Worm (Caenorhabditis elegans) whole organism, L2 larva: ENCODE results near the gene ZK632.12.
A peak's percentile ranks its signal among the peaks of the same experiment; 100 is the strongest.

Source experiments
- C34F6.9 ChIP-seq: fragments of 150-350 bp; optimal IDR thresholded peaks from 2 replicates; lab custom pipeline; 2014; ENCODE audit warnings: missing biosample characterization, missing genetic modification characterization
- F13H6.1 ChIP-seq: sonication (generic microtip); optimal IDR thresholded peaks from 2 replicates; lab custom pipeline; 2016; ENCODE audit warnings: missing genetic modification characterization, missing compliant biosample characterization
- R02D3.7 ChIP-seq: fragments of 150-350 bp; optimal IDR thresholded peaks from 2 replicates; lab custom pipeline; 2014; ENCODE audit warnings: missing biosample characterization, missing genetic modification characterization
- ZK546.5 ChIP-seq: sonication (generic microtip); optimal IDR thresholded peaks from 2 replicates; lab custom pipeline; 2017; ENCODE audit warnings: missing biosample characterization, missing genetic modification characterization
- alr-1 ChIP-seq: fragments of 150-350 bp; optimal IDR thresholded peaks from 2 replicates; lab custom pipeline; 2014; ENCODE audit warnings: missing biosample characterization, missing genetic modification characterization
- ama-1 ChIP-seq: fragments of 150-350 bp; optimal IDR thresholded peaks from 2 replicates; lab custom pipeline; 2018; ENCODE audit warnings: inconsistent platforms
- crh-2 ChIP-seq: sonication (generic microtip); optimal IDR thresholded peaks from 2 replicates; lab custom pipeline; 2017; ENCODE audit warnings: missing biosample characterization, missing genetic modification characterization
- fos-1 ChIP-seq: fragments of 150-350 bp; optimal IDR thresholded peaks from 2 replicates; lab custom pipeline; 2014; ENCODE audit warnings: missing biosample characterization, missing genetic modification characterization
- lin-11 ChIP-seq: fragments of 150-350 bp; sonication (generic microtip); optimal IDR thresholded peaks from 2 replicates; lab custom pipeline; 2014; ENCODE audit warnings: missing biosample characterization, missing genetic modification characterization, inconsistent platforms, mixed read lengths
- lin-13 ChIP-seq: fragments of 150-350 bp; optimal IDR thresholded peaks from 2 replicates; lab custom pipeline; 2014; ENCODE audit warnings: missing biosample characterization, missing genetic modification reagents, missing genetic modification characterization
- lsy-2 ChIP-seq, 2 experiments: fragments of 150-350 bp in 1 of 2; sonication (generic microtip) in 1 of 2; optimal IDR thresholded peaks; 2 replicates each; lab custom pipeline; 2014 to 2017; ENCODE audit warnings: missing biosample characterization in 2 of 2, missing genetic modification characterization in 2 of 2
- mab-5 ChIP-seq: fragments of 150-350 bp; optimal IDR thresholded peaks from 2 replicates; lab custom pipeline; 2014; ENCODE audit warnings: missing biosample characterization, missing genetic modification characterization
- mdl-1 ChIP-seq, 2 experiments: fragments of 150-350 bp in 1 of 2; sonication (generic microtip) in 1 of 2; optimal IDR thresholded peaks; 2 replicates each; lab custom pipeline; 2017; ENCODE audit warnings: missing biosample characterization in 2 of 2, missing genetic modification characterization in 2 of 2
- nhr-10 ChIP-seq: sonication (generic microtip); optimal IDR thresholded peaks from 2 replicates; lab custom pipeline; 2017; ENCODE audit warnings: missing biosample characterization, missing genetic modification characterization
- nhr-11 ChIP-seq: fragments of 150-350 bp; optimal IDR thresholded peaks from 2 replicates; lab custom pipeline; 2014; ENCODE audit warnings: missing biosample characterization, missing genetic modification characterization
- nhr-129 ChIP-seq: fragments of 150-350 bp; optimal IDR thresholded peaks from 2 replicates; lab custom pipeline; 2014; ENCODE audit warnings: missing biosample characterization, missing genetic modification characterization
- nhr-21 ChIP-seq: fragments of 150-350 bp; optimal IDR thresholded peaks from 2 replicates; lab custom pipeline; 2014; ENCODE audit warnings: missing biosample characterization, missing genetic modification characterization
- nhr-23 ChIP-seq: fragments of 150-350 bp; optimal IDR thresholded peaks from 2 replicates; lab custom pipeline; 2014; ENCODE audit warnings: missing biosample characterization, missing genetic modification reagents, missing genetic modification characterization
- nhr-237 ChIP-seq: fragments of 150-350 bp; optimal IDR thresholded peaks from 2 replicates; lab custom pipeline; 2014; ENCODE audit warnings: missing biosample characterization, missing genetic modification characterization
- nhr-25 ChIP-seq: fragments of 150-350 bp; sonication (generic microtip); optimal IDR thresholded peaks from 3 replicates; lab custom pipeline; 2014; ENCODE audit warnings: missing biosample characterization, missing genetic modification characterization
- nhr-6 ChIP-seq: fragments of 150-350 bp; optimal IDR thresholded peaks from 2 replicates; lab custom pipeline; 2014; ENCODE audit warnings: missing biosample characterization, missing genetic modification characterization
- nhr-77 ChIP-seq: fragments of 150-350 bp; optimal IDR thresholded peaks from 2 replicates; lab custom pipeline; 2014; ENCODE audit warnings: missing biosample characterization, missing genetic modification characterization
- skn-1 ChIP-seq: sonication (generic microtip); optimal IDR thresholded peaks from 2 replicates; lab custom pipeline; 2017; ENCODE audit warnings: missing biosample characterization, missing genetic modification characterization
- sma-3 ChIP-seq: sonication (generic microtip); optimal IDR thresholded peaks from 2 replicates; lab custom pipeline; 2016; ENCODE audit warnings: missing genetic modification reagents, missing genetic modification characterization, missing compliant biosample characterization
- sma-9 ChIP-seq, 2 experiments: fragments of 150-350 bp in 1 of 2; sonication (generic microtip) in 1 of 2; optimal IDR thresholded peaks; 2 replicates each; lab custom pipeline; 2014 to 2016; ENCODE audit warnings: missing genetic modification characterization in 2 of 2, mild to moderate bottlenecking in 1 of 2, missing biosample characterization in 1 of 2, missing compliant biosample characterization in 1 of 2, missing genetic modification reagents in 1 of 2, moderate library complexity in 1 of 2
- snpc-4 ChIP-seq: fragments of 150-350 bp; optimal IDR thresholded peaks from 2 replicates; lab custom pipeline; 2014; ENCODE audit warnings: missing biosample characterization, missing genetic modification characterization
- unc-39 ChIP-seq: fragments of 150-350 bp; optimal IDR thresholded peaks from 2 replicates; lab custom pipeline; 2014; ENCODE audit warnings: missing biosample characterization, missing genetic modification characterization
- unc-62 ChIP-seq: fragments of 150-350 bp; optimal IDR thresholded peaks from 2 replicates; lab custom pipeline; 2014; ENCODE audit warnings: missing biosample characterization, missing genetic modification reagents, missing genetic modification characterization
- zag-1 ChIP-seq: fragments of 150-350 bp; optimal IDR thresholded peaks from 2 replicates; lab custom pipeline; 2014; ENCODE audit warnings: missing biosample characterization, missing genetic modification characterization

The ZK632.12 gene

ce11 chrIII:9853667-9854620 lies 23.3 kb downstream of the ZK632.12 start:
- TF ChIP-seq C34F6.9 (no peak), nhr-21 (tag; lab: Kevin White, UChicago) (peak; percentile 7)
- TF ChIP-seq, all 48 proteins: peak for 1

- TF ChIP-seq lin-13 (GFP tag; lab: Kevin White, UChicago) = no peak
- no peak for TF ChIP-seq C34F6.9
- TF ChIP-seq mdl-1 (tag; optimal IDR thresholded peaks at IDR 0.05; lab: Kevin White, UChicago) = no peak
- TF ChIP-seq nhr-23 (tag; lab: Kevin White, UChicago) = no peak
- no peak for TF ChIP-seq sma-3
- TF ChIP-seq nhr-237 (tag; lab: Kevin White, UChicago) = no peak
- no peak for TF ChIP-seq nhr-77 (tag; lab: Kevin White, UChicago)
- no peak for TF ChIP-seq sma-9 (GFP tag; optimal IDR thresholded peaks at IDR 0.05; lab: Kevin White, UChicago)
- no peak for TF ChIP-seq sma-9 (tag; optimal IDR thresholded peaks at IDR 0.05; lab: Kevin White, UChicago)
- no peak for TF ChIP-seq lin-11
- TF ChIP-seq nhr-25 (tag; lab: Kevin White, UChicago) = no peak
- no peak for TF ChIP-seq alr-1 (tag; lab: Kevin White, UChicago)
- no peak for TF ChIP-seq ZK546.5
- no peak for TF ChIP-seq fos-1 (tag; lab: Kevin White, UChicago)
- TF ChIP-seq F13H6.1 (tag; lab: Kevin White, UChicago) = no peak
- no peak for TF ChIP-seq nhr-10 (tag; lab: Kevin White, UChicago)
- no peak for TF ChIP-seq nhr-6 (tag; lab: Kevin White, UChicago)
- TF ChIP-seq crh-2 (tag; lab: Kevin White, UChicago) = no peak
- TF ChIP-seq, all 48 proteins: peak for 0
These were observed 24.4 kb downstream of the ZK632.12 start for ce11 chrIII:9854960-9855359.

ce11 chrIII:9857110-9857509 lies 26.5 kb downstream of the ZK632.12 start:
- TF ChIP-seq R02D3.7 (tag; lab: Kevin White, UChicago) (no peak), unc-39 (no peak), fos-1 (tag; lab: Kevin White, UChicago) (peak; percentile 56), nhr-237 (tag; lab: Kevin White, UChicago) (no peak), zag-1 (no peak), lsy-2 (tag; optimal IDR thresholded peaks at IDR 0.05; lab: Kevin White, UChicago) (peak in 1 of 2 experiments; percentile 6), crh-2 (tag; lab: Kevin White, UChicago) (peak; percentile 50), C34F6.9 (no peak), lin-11 (no peak), alr-1 (tag; lab: Kevin White, UChicago) (no peak), sma-3 (no peak)

- no peak for TF ChIP-seq nhr-11 (tag; lab: Kevin White, UChicago)
- TF ChIP-seq skn-1 (tag; lab: Kevin White, UChicago) = no peak
- TF ChIP-seq nhr-25 (tag; lab: Kevin White, UChicago) = peak; percentile 34
- TF ChIP-seq lsy-2 (tag; optimal IDR thresholded peaks at IDR 0.05; lab: Kevin White, UChicago) = no peak
- TF ChIP-seq fos-1 (tag; lab: Kevin White, UChicago) = peak; percentile 1
- peak; percentile 78 for TF ChIP-seq sma-9 (GFP tag; optimal IDR thresholded peaks at IDR 0.05; lab: Kevin White, UChicago)
- TF ChIP-seq sma-9 (tag; optimal IDR thresholded peaks at IDR 0.05; lab: Kevin White, UChicago) = no peak
These were observed 27.5 kb downstream of the ZK632.12 start for ce11 chrIII:9858061-9858460.

- TF ChIP-seq ama-1 (no peak), lsy-2 (tag; optimal IDR thresholded peaks at IDR 0.05; lab: Kevin White, UChicago) (peak in 1 of 2 experiments; percentile 14), mab-5 (tag; lab: Kevin White, UChicago) (no peak), unc-62 (GFP tag; lab: Kevin White, UChicago) (no peak), snpc-4 (tag; lab: Kevin White, UChicago) (peak; percentile 9), nhr-129 (peak; percentile 27)
These were observed 28.7 kb downstream of the ZK632.12 start, which contains the start of gene gpdh-2 for ce11 chrIII:9859133-9859775. TSS of gene gpdh-2 (minus strand) at chrIII:9859183.
